Worm (Caenorhabditis elegans) whole organism, L3 larva: ENCODE data around the gene mmcm-1.
A peak's percentile ranks its signal among the peaks of the same experiment; 100 is the strongest.

Experiments
- ZK546.5 ChIP-seq: sonication (generic microtip); optimal IDR thresholded peaks from 2 replicates; lab custom pipeline; 2017; ENCODE audit warnings: missing biosample characterization, missing genetic modification characterization
- aly-2 ChIP-seq: fragments of 150-350 bp; optimal IDR thresholded peaks from 2 replicates; lab custom pipeline; 2014; ENCODE audit warnings: missing biosample characterization, missing genetic modification characterization
- ceh-16 ChIP-seq: sonication (generic microtip); optimal IDR thresholded peaks from 2 replicates; lab custom pipeline; 2017; ENCODE audit warnings: missing biosample characterization, missing genetic modification characterization
- ceh-28 ChIP-seq: fragments of 150-350 bp; optimal IDR thresholded peaks from 2 replicates; lab custom pipeline; 2014; ENCODE audit warnings: missing biosample characterization, missing genetic modification reagents, missing genetic modification characterization
- ceh-82 ChIP-seq: fragments of 150-350 bp; optimal IDR thresholded peaks from 2 replicates; lab custom pipeline; 2014; ENCODE audit warnings: missing biosample characterization, missing genetic modification characterization
- ceh-9 ChIP-seq: sonication (generic microtip); optimal IDR thresholded peaks from 2 replicates; lab custom pipeline; 2018; ENCODE audit warnings: missing biosample characterization, missing genetic modification characterization
- daf-12 ChIP-seq: fragments of 150-350 bp; optimal IDR thresholded peaks from 2 replicates; lab custom pipeline; 2014; ENCODE audit warnings: missing biosample characterization, missing genetic modification reagents, missing genetic modification characterization
- egl-27 ChIP-seq: sonication (generic microtip); optimal IDR thresholded peaks from 4 replicates; lab custom pipeline; 2017; ENCODE audit warnings: missing biosample characterization, missing genetic modification reagents, missing genetic modification characterization
- egl-5 ChIP-seq: fragments of 150-350 bp; optimal IDR thresholded peaks from 2 replicates; lab custom pipeline; 2017; ENCODE audit warnings: missing biosample characterization, missing genetic modification reagents, missing genetic modification characterization, inconsistent platforms
- elt-2 ChIP-seq: sonication (generic microtip); optimal IDR thresholded peaks from 2 replicates; lab custom pipeline; 2016; ENCODE audit warnings: missing genetic modification reagents, mild to moderate bottlenecking, missing genetic modification characterization, missing compliant biosample characterization
- elt-3 ChIP-seq, 3 experiments: fragments of 150-350 bp in 1 of 3; sonication (generic microtip) in 2 of 3; optimal IDR thresholded peaks; 2 replicates in 2 of 3; 4 replicates in 1 of 3; lab custom pipeline; 2014 to 2017; ENCODE audit warnings: missing biosample characterization in 3 of 3, missing genetic modification characterization in 3 of 3
- eor-1 ChIP-seq, 2 experiments: fragments of 150-350 bp; optimal IDR thresholded peaks; 2 replicates each; lab custom pipeline; 2014 to 2018; ENCODE audit warnings: missing biosample characterization in 2 of 2, missing genetic modification characterization in 2 of 2
- fkh-10 ChIP-seq: sonication (generic microtip); optimal IDR thresholded peaks from 2 replicates; lab custom pipeline; 2017; ENCODE audit warnings: missing biosample characterization, missing genetic modification reagents, missing genetic modification characterization
- fkh-2 ChIP-seq: fragments of 150-350 bp; optimal IDR thresholded peaks from 2 replicates; lab custom pipeline; 2014; ENCODE audit warnings: missing biosample characterization, missing genetic modification reagents, missing genetic modification characterization
- fos-1 ChIP-seq: fragments of 150-350 bp; optimal IDR thresholded peaks from 2 replicates; lab custom pipeline; 2014; ENCODE audit warnings: missing biosample characterization, missing genetic modification characterization
- hmg-11 ChIP-seq: sonication (generic microtip); optimal IDR thresholded peaks from 2 replicates; lab custom pipeline; 2016; ENCODE audit warnings: missing genetic modification characterization, missing compliant biosample characterization
- lin-15B ChIP-seq: fragments of 150-350 bp; optimal IDR thresholded peaks from 2 replicates; lab custom pipeline; 2014; ENCODE audit warnings: missing biosample characterization, missing genetic modification characterization
- lin-39 ChIP-seq: fragments of 150-350 bp; optimal IDR thresholded peaks from 2 replicates; lab custom pipeline; 2018; ENCODE audit warnings: missing biosample characterization, missing genetic modification reagents, missing genetic modification characterization
- mdl-1 ChIP-seq: fragments of 150-350 bp; optimal IDR thresholded peaks from 2 replicates; lab custom pipeline; 2014; ENCODE audit warnings: missing biosample characterization, missing genetic modification characterization
- nfya-1 ChIP-seq: sonication (generic microtip); optimal IDR thresholded peaks from 2 replicates; lab custom pipeline; 2017; ENCODE audit warnings: missing genetic modification characterization, mild to moderate bottlenecking, missing compliant biosample characterization, antibody characterized with exemption, moderate library complexity; ENCODE audit not compliant: insufficient read depth
- nhr-11 ChIP-seq: fragments of 150-350 bp; optimal IDR thresholded peaks from 2 replicates; lab custom pipeline; 2014; ENCODE audit warnings: missing biosample characterization, missing genetic modification characterization
- nhr-12 ChIP-seq: fragments of 150-350 bp; optimal IDR thresholded peaks from 2 replicates; lab custom pipeline; 2014; ENCODE audit warnings: missing biosample characterization, missing genetic modification characterization
- nhr-23 ChIP-seq: fragments of 150-350 bp; optimal IDR thresholded peaks from 2 replicates; lab custom pipeline; 2014; ENCODE audit warnings: missing biosample characterization, missing genetic modification reagents, missing genetic modification characterization
- nhr-237 ChIP-seq: fragments of 150-350 bp; optimal IDR thresholded peaks from 2 replicates; lab custom pipeline; 2014; ENCODE audit warnings: missing biosample characterization, missing genetic modification characterization
- nhr-25 ChIP-seq: sonication (generic microtip); optimal IDR thresholded peaks from 2 replicates; lab custom pipeline; 2017; ENCODE audit warnings: missing biosample characterization, missing genetic modification characterization
- nhr-28 ChIP-seq: fragments of 150-350 bp; optimal IDR thresholded peaks from 2 replicates; lab custom pipeline; 2014; ENCODE audit warnings: missing biosample characterization, missing genetic modification characterization
- nhr-43 ChIP-seq: sonication (generic microtip); optimal IDR thresholded peaks from 2 replicates; lab custom pipeline; 2016; ENCODE audit warnings: mild to moderate bottlenecking, missing genetic modification characterization, missing compliant biosample characterization; ENCODE audit not compliant: poor library complexity, severe bottlenecking
- nhr-76 ChIP-seq: fragments of 150-350 bp; sonication (generic microtip); optimal IDR thresholded peaks from 5 replicates; lab custom pipeline; 2014; ENCODE audit warnings: missing biosample characterization, missing genetic modification characterization
- pha-4 ChIP-seq: fragments of 150-350 bp; optimal IDR thresholded peaks from 2 replicates; lab custom pipeline; 2014; ENCODE audit warnings: missing biosample characterization, missing genetic modification reagents, missing genetic modification characterization
- pqm-1 ChIP-seq: fragments of 150-350 bp; optimal IDR thresholded peaks from 2 replicates; lab custom pipeline; 2017; ENCODE audit warnings: missing biosample characterization, missing genetic modification characterization, inconsistent platforms
- sea-2 ChIP-seq: fragments of 150-350 bp; sonication (generic microtip); optimal IDR thresholded peaks from 4 replicates; lab custom pipeline; 2014; ENCODE audit warnings: missing biosample characterization, missing genetic modification reagents, missing genetic modification characterization
- skn-1 ChIP-seq: fragments of 150-350 bp; optimal IDR thresholded peaks from 2 replicates; lab custom pipeline; 2014; ENCODE audit warnings: missing biosample characterization, missing genetic modification characterization
- snpc-4 ChIP-seq: fragments of 150-350 bp; optimal IDR thresholded peaks from 2 replicates; lab custom pipeline; 2014; ENCODE audit warnings: missing biosample characterization, missing genetic modification characterization
- tbx-2 ChIP-seq: sonication (generic microtip); optimal IDR thresholded peaks from 2 replicates; lab custom pipeline; 2016; ENCODE audit warnings: mild to moderate bottlenecking, missing genetic modification characterization, missing compliant biosample characterization
- unc-39 ChIP-seq: sonication (generic microtip); optimal IDR thresholded peaks from 4 replicates; lab custom pipeline; 2017; ENCODE audit warnings: missing biosample characterization, missing genetic modification characterization
- unc-62 ChIP-seq: fragments of 150-350 bp; sonication (generic microtip); optimal IDR thresholded peaks from 4 replicates; lab custom pipeline; 2014; ENCODE audit warnings: missing biosample characterization, missing genetic modification reagents, missing genetic modification characterization
- zag-1 ChIP-seq: fragments of 150-350 bp; optimal IDR thresholded peaks from 2 replicates; lab custom pipeline; 2014; ENCODE audit warnings: missing biosample characterization, missing genetic modification characterization
- ztf-11 ChIP-seq: fragments of 150-350 bp; optimal IDR thresholded peaks from 2 replicates; lab custom pipeline; 2014; ENCODE audit warnings: missing biosample characterization, missing genetic modification characterization
- ztf-4 ChIP-seq: fragments of 150-350 bp; optimal IDR thresholded peaks from 2 replicates; lab custom pipeline; 2014; ENCODE audit warnings: missing biosample characterization, missing genetic modification characterization

mmcm-1 gene

ce11 chrIII:3889896-3890295, 17.6 kb downstream of the mmcm-1 start:
- TF ChIP-seq mdl-1 (tag; lab: Kevin White, UChicago), result no peak
- TF ChIP-seq pha-4 (tag; lab: Kevin White, UChicago), result peak; percentile 82
- TF ChIP-seq, all 47 proteins: peak for 1

ce11 chrIII:3887586-3887985, 19.9 kb downstream of the mmcm-1 start:
- TF ChIP-seq pqm-1 (tag; lab: Kevin White, UChicago) (peak; percentile 38), pha-4 (tag; lab: Kevin White, UChicago) (peak; percentile 79), elt-2 (tag; lab: Kevin White, UChicago) (peak; percentile 66), nhr-25 (tag; lab: Kevin White, UChicago) (peak; percentile 53), lin-15B (tag; lab: Kevin White, UChicago) (peak; percentile 96), nhr-11 (tag; lab: Kevin White, UChicago) (no peak), nhr-237 (no peak), egl-27 (no peak), nfya-1 (tag; lab: Kevin White, UChicago) (peak; percentile 35), nhr-23 (tag; lab: Kevin White, UChicago) (peak; percentile 43), mdl-1 (tag; lab: Kevin White, UChicago) (no peak)

- TF ChIP-seq ZK546.5 (tag; lab: Kevin White, UChicago) (no peak), ceh-9 (tag; lab: Kevin White, UChicago) (no peak), fkh-2 (no peak), ceh-16 (tag; lab: Kevin White, UChicago) (no peak), nhr-28 (no peak), unc-39 (no peak), eor-1 (tag; optimal IDR thresholded peaks at IDR 0.05; lab: Kevin White, UChicago) (no peak), fkh-10 (GFP tag; lab: Kevin White, UChicago) (no peak), daf-12 (no peak), ztf-11 (tag; lab: Kevin White, UChicago) (no peak), ceh-28 (tag; lab: Kevin White, UChicago) (no peak), lin-39 (tag; lab: Kevin White, UChicago) (no peak), nhr-76 (no peak), nhr-237 (no peak), zag-1 (tag; lab: Kevin White, UChicago) (no peak), elt-3 (tag; optimal IDR thresholded peaks at IDR 0.05; lab: Kevin White, UChicago) (no peak)
Measured at ce11 chrIII:3883146-3883545, 24.3 kb downstream of the mmcm-1 start.

ce11 chrIII:3878986-3879756, 28.3 kb downstream of the mmcm-1 start:
- TF ChIP-seq nhr-25 (tag; lab: Kevin White, UChicago) (no peak), pha-4 (tag; lab: Kevin White, UChicago) (peak; percentile 26)

ce11 chrIII:3876197-3876897, 31.1 kb downstream of the mmcm-1 start:
- TF ChIP-seq ZK546.5 (tag; lab: Kevin White, UChicago), result no peak
- TF ChIP-seq elt-2 (tag; lab: Kevin White, UChicago), result peak; percentile 61
- peak; percentile 47 for TF ChIP-seq nhr-25 (tag; lab: Kevin White, UChicago)
- no peak for TF ChIP-seq fos-1 (tag; lab: Kevin White, UChicago)
- TF ChIP-seq nhr-237, result no peak
- no peak for TF ChIP-seq lin-39 (tag; lab: Kevin White, UChicago)
- peak; percentile 60 for TF ChIP-seq pqm-1 (tag; lab: Kevin White, UChicago)

ce11 chrIII:3875608-3876007, 31.9 kb downstream of the mmcm-1 start:
- TF ChIP-seq fkh-10 (GFP tag; lab: Kevin White, UChicago), result no peak
- peak; percentile 55 for TF ChIP-seq pha-4 (tag; lab: Kevin White, UChicago)
- no peak for TF ChIP-seq ztf-4 (tag; lab: Kevin White, UChicago)
- TF ChIP-seq sea-2 (GFP tag; lab: Kevin White, UChicago), result no peak
- TF ChIP-seq unc-62 (GFP tag; lab: Kevin White, UChicago), result no peak
- TF ChIP-seq egl-5 (tag; lab: Kevin White, UChicago), result peak; percentile 56
- no peak for TF ChIP-seq zag-1 (tag; lab: Kevin White, UChicago)
- TF ChIP-seq skn-1 (tag; lab: Kevin White, UChicago), result no peak
- no peak for TF ChIP-seq ceh-28 (tag; lab: Kevin White, UChicago)
- no peak for TF ChIP-seq fkh-2
- peak; percentile 58 for TF ChIP-seq elt-2 (tag; lab: Kevin White, UChicago)
- TF ChIP-seq nhr-12 (tag; lab: Kevin White, UChicago), result no peak
- TF ChIP-seq aly-2 (tag; lab: Kevin White, UChicago), result no peak
- no peak for TF ChIP-seq hmg-11
- TF ChIP-seq snpc-4 (tag; lab: Kevin White, UChicago), result no peak
- TF ChIP-seq ceh-82 (tag; lab: Kevin White, UChicago), result no peak
- TF ChIP-seq tbx-2 (tag; lab: Kevin White, UChicago), result no peak
- peak; percentile 69 for TF ChIP-seq nhr-25 (tag; lab: Kevin White, UChicago)
- TF ChIP-seq nhr-43, result peak; percentile 53
- no peak for TF ChIP-seq nfya-1 (tag; lab: Kevin White, UChicago)
- TF ChIP-seq lin-15B (tag; lab: Kevin White, UChicago), result no peak
- TF ChIP-seq nhr-23 (tag; lab: Kevin White, UChicago), result peak; percentile 43
